Fruit fly (Drosophila melanogaster) whole organism, adult: ENCODE measurements around the gene Rab39.

Experiments used
- CG11617 ChIP-seq: fragments of 200-800 bp; sonication (Bioruptor generic); optimal IDR thresholded peaks from 2 replicates; lab custom pipeline; 2017; ENCODE audit warnings: mild to moderate bottlenecking, missing biosample characterization, missing genetic modification reagents, missing genetic modification characterization
- CG12768 ChIP-seq: fragments of 200-800 bp; sonication (Bioruptor generic); optimal IDR thresholded peaks from 2 replicates; lab custom pipeline; 2017; ENCODE audit warnings: missing biosample characterization, missing genetic modification characterization, mild to moderate bottlenecking, moderate library complexity, missing genetic modification reagents
- CG14711 ChIP-seq: fragments of 200-800 bp; sonication (Bioruptor generic); optimal IDR thresholded peaks from 2 replicates; lab custom pipeline; 2018; ENCODE audit warnings: missing biosample characterization, mild to moderate bottlenecking, missing genetic modification characterization, moderate library complexity
- CG1620 ChIP-seq: fragments of 200-800 bp; sonication (Bioruptor generic); optimal IDR thresholded peaks from 2 replicates; lab custom pipeline; 2016; ENCODE audit warnings: missing biosample characterization, missing genetic modification characterization
- CG33017 ChIP-seq: fragments of 200-800 bp; sonication (Bioruptor generic); optimal IDR thresholded peaks from 2 replicates; lab custom pipeline; 2018; ENCODE audit warnings: missing biosample characterization, mild to moderate bottlenecking, missing genetic modification characterization, moderate library complexity
- CG5204 ChIP-seq: fragments of 200-800 bp; sonication (Bioruptor generic); optimal IDR thresholded peaks from 2 replicates; lab custom pipeline; 2016; ENCODE audit warnings: missing biosample characterization, missing genetic modification characterization
- CG7045 ChIP-seq: fragments of 200-800 bp; sonication (Bioruptor generic); optimal IDR thresholded peaks from 2 replicates; lab custom pipeline; 2017; ENCODE audit warnings: missing biosample characterization, mild to moderate bottlenecking, missing genetic modification characterization
- CG7101 ChIP-seq: fragments of 200-800 bp; sonication (Bioruptor generic); optimal IDR thresholded peaks from 2 replicates; lab custom pipeline; 2018; ENCODE audit warnings: missing biosample characterization, mild to moderate bottlenecking, missing genetic modification characterization, moderate library complexity
- Clk ChIP-seq: fragments of 200-800 bp; sonication (Bioruptor generic); optimal IDR thresholded peaks from 2 replicates; lab custom pipeline; 2017; ENCODE audit warnings: missing biosample characterization, missing genetic modification characterization
- Crg-1 ChIP-seq: fragments of 200-800 bp; sonication (Bioruptor generic); optimal IDR thresholded peaks from 2 replicates; lab custom pipeline; 2016; ENCODE audit warnings: missing biosample characterization, missing genetic modification characterization
- Hr96 ChIP-seq: fragments of 200-800 bp; sonication (Bioruptor generic); optimal IDR thresholded peaks from 2 replicates; lab custom pipeline; 2016; ENCODE audit warnings: missing biosample characterization, missing genetic modification characterization
- Mnt ChIP-seq: fragments of 200-800 bp; sonication (Bioruptor generic); optimal IDR thresholded peaks from 2 replicates; lab custom pipeline; 2016; ENCODE audit warnings: missing biosample characterization, mild to moderate bottlenecking, missing genetic modification characterization
- bab1 ChIP-seq: fragments of 200-800 bp; sonication (Bioruptor generic); optimal IDR thresholded peaks from 3 replicates; lab custom pipeline; 2019; ENCODE audit warnings: missing biosample characterization, mild to moderate bottlenecking, missing genetic modification characterization, moderate library complexity
- cic ChIP-seq: fragments of 200-800 bp; sonication (Bioruptor generic); optimal IDR thresholded peaks from 2 replicates; lab custom pipeline; 2017; ENCODE audit warnings: missing biosample characterization, mild to moderate bottlenecking, missing genetic modification characterization, moderate library complexity
- cnc ChIP-seq, 2 experiments: fragments of >200 bp; optimal IDR thresholded peaks; 2 replicates each; lab custom pipeline; 2017
- kay ChIP-seq: fragments of 200-800 bp; sonication (Bioruptor generic); peaks from one replicate; lab custom pipeline; 2016; ENCODE audit warnings: missing biosample characterization, missing genetic modification characterization, borderline replicate concordance
- ovo ChIP-seq: fragments of 200-800 bp; sonication (Bioruptor generic); optimal IDR thresholded peaks from 2 replicates; lab custom pipeline; 2016; ENCODE audit warnings: missing biosample characterization, missing genetic modification characterization
- pad ChIP-seq: fragments of 200-800 bp; sonication (Bioruptor generic); optimal IDR thresholded peaks from 3 replicates; lab custom pipeline; 2017; ENCODE audit warnings: missing biosample characterization, missing genetic modification characterization, mild to moderate bottlenecking, moderate library complexity, missing genetic modification reagents
- tj ChIP-seq: fragments of 200-800 bp; sonication (Bioruptor generic); optimal IDR thresholded peaks from 3 replicates; lab custom pipeline; 2017; ENCODE audit warnings: missing biosample characterization, mild to moderate bottlenecking, missing genetic modification characterization, moderate library complexity
- toe ChIP-seq: fragments of 200-800 bp; sonication (Bioruptor generic); optimal IDR thresholded peaks from 2 replicates; lab custom pipeline; 2016; ENCODE audit warnings: missing biosample characterization, missing genetic modification characterization

Rab39 gene

dm6 chrX:7707350-7708241 lies 27.1 kb upstream of the Rab39 start:
- no peak for TF ChIP-seq cic
- TF ChIP-seq CG12768, result no peak
- no peak for TF ChIP-seq kay
- no peak for TF ChIP-seq tj (GFP tag; lab: Kevin White, UChicago)
- no peak for TF ChIP-seq CG14711 (tag; lab: Kevin White, UChicago)
- no peak for TF ChIP-seq Clk (GFP tag; lab: Kevin White, UChicago)
- TF ChIP-seq Mnt, result no peak
- no peak for TF ChIP-seq CG11617 (GFP tag; lab: Kevin White, UChicago)
- TF ChIP-seq CG1620 (GFP tag; lab: Kevin White, UChicago), result no peak
- no peak for TF ChIP-seq Crg-1
- TF ChIP-seq bab1 (GFP tag; lab: Kevin White, UChicago), result no peak
- TF ChIP-seq cnc (optimal IDR thresholded peaks at IDR 0.05; lab: Kevin White, UChicago), result no peak
- no peak for TF ChIP-seq CG7045
- no peak for TF ChIP-seq ovo (GFP tag; lab: Kevin White, UChicago)
- TF ChIP-seq toe, result no peak

DNA sequence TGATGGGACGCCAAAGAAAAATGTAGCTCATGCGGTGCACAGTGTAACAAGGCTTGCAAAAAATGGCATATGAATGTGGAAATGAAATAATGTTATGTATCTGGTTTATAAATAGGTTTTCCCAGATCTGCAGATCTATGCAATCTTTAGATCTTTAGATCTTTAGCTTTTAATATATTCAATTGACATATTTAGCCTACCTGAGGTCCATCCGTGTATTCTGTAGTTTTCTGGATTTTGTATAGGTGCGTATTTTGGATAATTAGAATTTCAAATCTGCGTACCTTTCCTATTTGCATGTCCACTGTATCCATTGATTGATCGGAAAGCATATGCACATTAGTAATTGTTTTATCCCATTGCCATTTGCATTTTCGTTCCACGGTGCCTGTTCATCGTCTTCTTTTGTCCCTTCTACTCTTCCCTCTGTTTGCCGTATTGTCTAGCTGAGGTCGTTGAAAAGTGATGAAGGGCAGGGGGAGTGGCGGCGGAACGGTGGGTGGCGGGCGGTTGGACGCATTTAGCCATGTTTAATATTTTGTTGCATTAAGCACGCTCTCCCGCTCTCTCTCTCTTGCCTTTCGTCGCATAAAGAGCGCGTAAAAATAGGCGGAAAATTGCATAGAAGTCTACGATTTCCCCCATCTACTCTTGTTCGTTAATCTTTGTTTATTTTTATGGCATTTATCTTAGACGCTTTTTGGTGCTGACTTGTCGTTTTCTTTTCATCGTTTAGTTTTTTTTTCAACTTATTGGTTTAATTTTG lies 25.6 kb upstream of the Rab39 start, which contains the start of gene CHES-1-like:
Gene CHES-1-like, minus strand, starts transcription at position 444 of the 766 bp plus-strand sequence.
- TF ChIP-seq CG1620 (GFP tag; lab: Kevin White, UChicago), result peak; percentile 84
- TF ChIP-seq Crg-1, result peak; percentile 76
- TF ChIP-seq Mnt, result peak; percentile 72
- TF ChIP-seq Hr96 (GFP tag; lab: Kevin White, UChicago), result peak; percentile 93
- TF ChIP-seq cnc (optimal IDR thresholded peaks at IDR 0.05; lab: Kevin White, UChicago), result no peak
- TF ChIP-seq CG14711 (tag; lab: Kevin White, UChicago), result peak; percentile 75
- TF ChIP-seq CG5204 (GFP tag; lab: Kevin White, UChicago), result peak; percentile 85
- peak; percentile 63 for TF ChIP-seq CG12768
- peak; percentile 61 for TF ChIP-seq ovo (GFP tag; lab: Kevin White, UChicago)
- peak; percentile 91 for TF ChIP-seq bab1 (GFP tag; lab: Kevin White, UChicago)
- peak; percentile 84 for TF ChIP-seq pad (GFP tag; lab: Kevin White, UChicago)
- peak; percentile 74 for TF ChIP-seq CG33017
- peak; percentile 86 for TF ChIP-seq CG7101 (tag; lab: Kevin White, UChicago)
- TF ChIP-seq tj (GFP tag; lab: Kevin White, UChicago), result peak; percentile 89
- TF ChIP-seq CG7045, result peak; percentile 75
- TF ChIP-seq CG11617 (GFP tag; lab: Kevin White, UChicago), result peak; percentile 93
- peak; percentile 70 for TF ChIP-seq cic
- TF ChIP-seq kay, result peak; percentile 51
- TF ChIP-seq Clk (GFP tag; lab: Kevin White, UChicago), result peak; percentile 66
- TF ChIP-seq toe, result peak; percentile 72

DNA sequence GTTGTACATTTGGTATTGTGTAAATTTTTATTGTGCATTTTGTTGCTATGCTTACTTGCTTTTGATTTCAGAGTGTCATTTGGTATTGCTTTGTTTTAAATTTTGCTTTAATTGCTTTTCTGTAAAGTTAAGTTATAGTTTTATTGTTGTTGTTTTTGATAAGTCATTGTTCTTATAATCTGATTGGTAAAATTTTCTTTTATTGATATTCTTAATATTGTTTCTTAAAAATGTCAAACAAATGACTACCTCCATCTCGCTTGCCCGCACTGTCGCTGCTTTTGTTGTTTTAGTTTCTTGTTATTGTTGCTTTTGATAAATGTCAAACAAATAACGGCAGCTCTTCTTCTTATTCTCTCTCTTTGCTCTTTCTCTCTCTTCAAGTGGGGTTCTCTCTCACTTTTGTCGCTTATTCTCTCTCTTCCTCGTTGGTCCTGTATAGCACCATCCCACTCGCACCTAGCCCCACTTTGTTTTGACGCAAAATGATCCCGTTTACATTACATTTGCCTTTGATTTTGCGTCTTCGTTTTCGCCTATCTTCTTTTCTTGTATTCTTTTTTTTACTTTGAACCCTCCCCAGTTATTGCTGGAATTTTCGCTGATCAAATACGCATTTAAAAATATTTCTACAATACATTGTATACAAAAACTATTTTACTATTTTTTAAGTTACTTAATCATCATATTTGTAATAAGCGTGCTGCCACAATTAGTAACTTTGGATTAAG lies 24.9 kb upstream of the Rab39 start:
- TF ChIP-seq ovo (GFP tag; lab: Kevin White, UChicago) (peak; percentile 84), kay (peak; percentile 66), CG11617 (GFP tag; lab: Kevin White, UChicago) (no peak), pad (GFP tag; lab: Kevin White, UChicago) (peak; percentile 87), Mnt (peak; percentile 14)

DNA sequence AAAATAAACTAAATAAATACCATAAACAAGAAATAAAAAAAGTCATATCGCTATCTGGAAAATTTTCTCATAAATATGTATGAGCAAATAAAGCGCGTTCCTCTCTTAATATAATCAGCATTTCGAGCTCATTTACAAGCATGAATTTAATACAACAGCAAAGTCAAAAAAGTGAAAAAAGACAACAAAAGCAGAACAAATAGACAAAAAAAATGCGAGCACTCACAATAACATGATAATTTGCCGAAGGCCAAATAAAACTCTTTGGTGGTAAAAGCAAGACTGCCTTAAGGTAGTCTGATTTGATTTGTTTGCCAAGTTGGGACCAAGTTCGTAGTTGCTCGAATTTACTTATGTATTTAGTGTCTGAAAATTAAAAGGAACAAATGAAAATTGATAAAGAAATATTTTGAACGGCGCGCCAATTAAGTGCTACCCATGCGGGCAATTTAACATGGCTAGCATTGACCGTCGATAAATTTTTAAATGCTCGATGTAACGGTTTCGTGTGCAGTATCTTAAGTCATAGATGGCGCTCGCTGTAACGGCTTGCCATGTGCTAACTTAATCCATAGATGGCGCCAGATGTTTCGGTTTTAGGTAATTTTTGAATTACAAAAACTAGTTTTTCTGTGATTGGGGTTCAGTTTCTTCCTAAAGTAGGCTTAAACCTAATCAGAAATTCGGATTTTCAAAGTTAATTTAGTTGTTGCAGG lies 24.1 kb upstream of the Rab39 start:
- TF ChIP-seq Hr96 (GFP tag; lab: Kevin White, UChicago), result peak; percentile 26
- TF ChIP-seq cic, result no peak
- peak; percentile 85 for TF ChIP-seq kay
- peak; percentile 20 for TF ChIP-seq Crg-1
- TF ChIP-seq CG33017, result no peak
- no peak for TF ChIP-seq bab1 (GFP tag; lab: Kevin White, UChicago)
- TF ChIP-seq CG14711 (tag; lab: Kevin White, UChicago), result no peak
- TF ChIP-seq CG11617 (GFP tag; lab: Kevin White, UChicago), result no peak
- TF ChIP-seq Mnt, result peak; percentile 81
- peak; percentile 34 for TF ChIP-seq pad (GFP tag; lab: Kevin White, UChicago)
- TF ChIP-seq CG7101 (tag; lab: Kevin White, UChicago), result peak; percentile 38
- TF ChIP-seq cnc (optimal IDR thresholded peaks at IDR 0.05; lab: Kevin White, UChicago), result no peak
- no peak for TF ChIP-seq Clk (GFP tag; lab: Kevin White, UChicago)
- TF ChIP-seq CG1620 (GFP tag; lab: Kevin White, UChicago), result peak; percentile 67
- peak; percentile 18 for TF ChIP-seq tj (GFP tag; lab: Kevin White, UChicago)
- TF ChIP-seq CG5204 (GFP tag; lab: Kevin White, UChicago), result no peak
- no peak for TF ChIP-seq toe
- peak; percentile 81 for TF ChIP-seq ovo (GFP tag; lab: Kevin White, UChicago)
- TF ChIP-seq CG12768, result no peak

DNA sequence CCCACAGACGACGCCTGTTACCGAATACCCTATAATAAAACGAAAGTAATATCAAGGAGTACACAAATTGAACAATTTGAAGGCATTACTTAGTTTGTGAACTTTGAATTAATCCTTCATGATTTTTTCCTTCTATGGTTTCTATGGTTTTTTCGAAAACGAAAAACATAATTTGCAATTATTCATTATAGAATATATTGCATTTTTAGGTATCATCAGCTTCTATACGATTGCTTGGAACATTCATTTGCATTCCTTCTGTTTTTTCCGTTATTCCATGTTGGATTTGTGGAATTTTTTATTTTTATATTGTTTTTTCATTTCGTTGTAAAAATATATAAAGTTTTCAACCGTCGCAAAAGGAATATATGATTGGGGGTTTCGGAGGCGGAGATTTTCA lies 19.3 kb upstream of the Rab39 start:
- TF ChIP-seq CG7045, result no peak
